Fruit fly (Drosophila melanogaster) whole organism, adult: ENCODE measurements around the gene ara.

ENCODE experiments used
- CG11617 ChIP-seq: fragments of 200-800 bp; sonication (Bioruptor generic); optimal IDR thresholded peaks from 2 replicates; lab custom pipeline; 2017; ENCODE audit warnings: mild to moderate bottlenecking, missing biosample characterization, missing genetic modification reagents, missing genetic modification characterization
- CG12768 ChIP-seq: fragments of 200-800 bp; sonication (Bioruptor generic); optimal IDR thresholded peaks from 2 replicates; lab custom pipeline; 2017; ENCODE audit warnings: missing biosample characterization, missing genetic modification characterization, mild to moderate bottlenecking, moderate library complexity, missing genetic modification reagents
- CG14711 ChIP-seq: fragments of 200-800 bp; sonication (Bioruptor generic); optimal IDR thresholded peaks from 2 replicates; lab custom pipeline; 2018; ENCODE audit warnings: missing biosample characterization, mild to moderate bottlenecking, missing genetic modification characterization, moderate library complexity
- CG1620 ChIP-seq: fragments of 200-800 bp; sonication (Bioruptor generic); optimal IDR thresholded peaks from 2 replicates; lab custom pipeline; 2016; ENCODE audit warnings: missing biosample characterization, missing genetic modification characterization
- CG33017 ChIP-seq: fragments of 200-800 bp; sonication (Bioruptor generic); optimal IDR thresholded peaks from 2 replicates; lab custom pipeline; 2018; ENCODE audit warnings: missing biosample characterization, mild to moderate bottlenecking, missing genetic modification characterization, moderate library complexity
- CG5204 ChIP-seq: fragments of 200-800 bp; sonication (Bioruptor generic); optimal IDR thresholded peaks from 2 replicates; lab custom pipeline; 2016; ENCODE audit warnings: missing biosample characterization, missing genetic modification characterization
- CG7045 ChIP-seq: fragments of 200-800 bp; sonication (Bioruptor generic); optimal IDR thresholded peaks from 2 replicates; lab custom pipeline; 2017; ENCODE audit warnings: missing biosample characterization, mild to moderate bottlenecking, missing genetic modification characterization
- CG7101 ChIP-seq: fragments of 200-800 bp; sonication (Bioruptor generic); optimal IDR thresholded peaks from 2 replicates; lab custom pipeline; 2018; ENCODE audit warnings: missing biosample characterization, mild to moderate bottlenecking, missing genetic modification characterization, moderate library complexity
- Clk ChIP-seq: fragments of 200-800 bp; sonication (Bioruptor generic); optimal IDR thresholded peaks from 2 replicates; lab custom pipeline; 2017; ENCODE audit warnings: missing biosample characterization, missing genetic modification characterization
- Crg-1 ChIP-seq: fragments of 200-800 bp; sonication (Bioruptor generic); optimal IDR thresholded peaks from 2 replicates; lab custom pipeline; 2016; ENCODE audit warnings: missing biosample characterization, missing genetic modification characterization
- Hr96 ChIP-seq: fragments of 200-800 bp; sonication (Bioruptor generic); optimal IDR thresholded peaks from 2 replicates; lab custom pipeline; 2016; ENCODE audit warnings: missing biosample characterization, missing genetic modification characterization
- Mnt ChIP-seq: fragments of 200-800 bp; sonication (Bioruptor generic); optimal IDR thresholded peaks from 2 replicates; lab custom pipeline; 2016; ENCODE audit warnings: missing biosample characterization, mild to moderate bottlenecking, missing genetic modification characterization
- bab1 ChIP-seq: fragments of 200-800 bp; sonication (Bioruptor generic); optimal IDR thresholded peaks from 3 replicates; lab custom pipeline; 2019; ENCODE audit warnings: missing biosample characterization, mild to moderate bottlenecking, missing genetic modification characterization, moderate library complexity
- cic ChIP-seq: fragments of 200-800 bp; sonication (Bioruptor generic); optimal IDR thresholded peaks from 2 replicates; lab custom pipeline; 2017; ENCODE audit warnings: missing biosample characterization, mild to moderate bottlenecking, missing genetic modification characterization, moderate library complexity
- cnc ChIP-seq, 2 experiments: fragments of >200 bp; optimal IDR thresholded peaks; 2 replicates each; lab custom pipeline; 2017
- kay ChIP-seq: fragments of 200-800 bp; sonication (Bioruptor generic); peaks from one replicate; lab custom pipeline; 2016; ENCODE audit warnings: missing biosample characterization, missing genetic modification characterization, borderline replicate concordance
- ovo ChIP-seq: fragments of 200-800 bp; sonication (Bioruptor generic); optimal IDR thresholded peaks from 2 replicates; lab custom pipeline; 2016; ENCODE audit warnings: missing biosample characterization, missing genetic modification characterization
- pad ChIP-seq: fragments of 200-800 bp; sonication (Bioruptor generic); optimal IDR thresholded peaks from 3 replicates; lab custom pipeline; 2017; ENCODE audit warnings: missing biosample characterization, missing genetic modification characterization, mild to moderate bottlenecking, moderate library complexity, missing genetic modification reagents
- tj ChIP-seq: fragments of 200-800 bp; sonication (Bioruptor generic); optimal IDR thresholded peaks from 3 replicates; lab custom pipeline; 2017; ENCODE audit warnings: missing biosample characterization, mild to moderate bottlenecking, missing genetic modification characterization, moderate library complexity
- toe ChIP-seq: fragments of 200-800 bp; sonication (Bioruptor generic); optimal IDR thresholded peaks from 2 replicates; lab custom pipeline; 2016; ENCODE audit warnings: missing biosample characterization, missing genetic modification characterization

The ara gene

dm6 chr3L:12572366-12572765 lies 8.1 kb upstream of the ara start, which contains the start of gene sowah:
Gene sowah, minus strand, starts transcription at chr3L:12572542.
- TF ChIP-seq tj (GFP tag; lab: Kevin White, UChicago) (no peak), Mnt (GFP tag; lab: Kevin White, UChicago) (no peak), cic (GFP tag; lab: Kevin White, UChicago) (no peak), CG33017 (tag; lab: Kevin White, UChicago) (no peak), cnc (optimal IDR thresholded peaks at IDR 0.05; lab: Kevin White, UChicago) (no peak), CG11617 (GFP tag; lab: Kevin White, UChicago) (no peak), CG7045 (GFP tag; lab: Kevin White, UChicago) (no peak), CG7101 (no peak), kay (peak; percentile 94), Hr96 (GFP tag; lab: Kevin White, UChicago) (peak; percentile 10), CG12768 (no peak), toe (GFP tag; lab: Kevin White, UChicago) (peak; percentile 40), pad (GFP tag; lab: Kevin White, UChicago) (no peak), ovo (GFP tag; lab: Kevin White, UChicago) (no peak), CG5204 (no peak), CG14711 (tag; lab: Kevin White, UChicago) (no peak), bab1 (GFP tag; lab: Kevin White, UChicago) (peak; percentile 28), CG1620 (GFP tag; lab: Kevin White, UChicago) (peak; percentile 3), Clk (GFP tag; lab: Kevin White, UChicago) (no peak), Crg-1 (GFP tag; lab: Kevin White, UChicago) (no peak)

DNA sequence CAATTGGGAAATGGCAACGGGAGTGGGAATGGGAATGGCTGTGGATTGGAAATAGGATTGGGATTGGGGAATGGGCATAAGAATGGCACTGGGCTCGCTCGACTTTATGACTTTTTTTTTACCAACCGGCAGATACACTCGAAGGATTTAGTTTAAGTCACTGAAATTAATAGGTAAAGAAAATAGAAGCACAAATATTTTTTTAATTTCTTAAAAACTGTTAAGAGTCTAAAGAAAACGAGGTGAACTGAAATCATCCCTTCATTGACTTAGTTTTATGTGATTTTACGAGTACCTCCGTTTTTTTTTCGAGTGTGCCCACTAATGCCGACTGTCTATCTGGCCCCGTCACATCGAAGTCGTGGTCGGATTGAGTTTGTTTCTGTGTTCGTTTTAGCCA lies 5.6 kb upstream of the ara start:
- TF ChIP-seq cnc (optimal IDR thresholded peaks at IDR 0.05; lab: Kevin White, UChicago) = no peak
- no peak for TF ChIP-seq ovo (GFP tag; lab: Kevin White, UChicago)
- no peak for TF ChIP-seq CG7045 (GFP tag; lab: Kevin White, UChicago)
- TF ChIP-seq Mnt (GFP tag; lab: Kevin White, UChicago) = no peak
- TF ChIP-seq tj (GFP tag; lab: Kevin White, UChicago) = no peak
- no peak for TF ChIP-seq CG5204
- no peak for TF ChIP-seq CG7101
- no peak for TF ChIP-seq Hr96 (GFP tag; lab: Kevin White, UChicago)
- no peak for TF ChIP-seq Crg-1 (GFP tag; lab: Kevin White, UChicago)
- TF ChIP-seq Clk (GFP tag; lab: Kevin White, UChicago) = no peak

dm6 chr3L:12584977-12585376 lies 4.5 kb downstream of the ara start:
- no peak for TF ChIP-seq CG7101
- no peak for TF ChIP-seq CG33017 (tag; lab: Kevin White, UChicago)
- TF ChIP-seq pad (GFP tag; lab: Kevin White, UChicago) = no peak
- TF ChIP-seq Clk (GFP tag; lab: Kevin White, UChicago) = no peak
- no peak for TF ChIP-seq bab1 (GFP tag; lab: Kevin White, UChicago)
- no peak for TF ChIP-seq CG14711 (tag; lab: Kevin White, UChicago)
- no peak for TF ChIP-seq ovo (GFP tag; lab: Kevin White, UChicago)
- no peak for TF ChIP-seq CG5204

DNA sequence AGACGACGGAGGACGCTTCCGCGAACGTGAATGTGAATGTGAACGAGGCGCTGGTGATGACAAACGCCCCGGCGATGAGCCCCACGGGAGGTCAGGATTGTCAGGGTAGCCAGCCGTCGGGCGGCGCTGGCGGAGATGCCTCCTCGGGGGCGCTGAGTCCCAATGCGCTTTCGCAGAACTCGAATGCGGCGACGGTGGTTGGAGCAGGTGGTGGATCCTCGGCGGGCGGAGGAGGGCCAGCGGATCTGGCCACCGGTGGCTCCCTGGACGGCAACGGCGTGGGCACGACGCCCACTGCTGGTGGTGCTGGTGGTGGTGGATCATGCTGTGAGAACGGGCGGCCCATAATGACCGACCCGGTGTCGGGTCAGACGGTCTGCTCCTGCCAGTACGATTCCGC lies 5.3 kb downstream of the ara start:
- TF ChIP-seq Mnt (GFP tag; lab: Kevin White, UChicago) = no peak
- TF ChIP-seq cic (GFP tag; lab: Kevin White, UChicago) = no peak
- TF ChIP-seq CG11617 (GFP tag; lab: Kevin White, UChicago) = no peak
- TF ChIP-seq CG1620 (GFP tag; lab: Kevin White, UChicago) = no peak
- no peak for TF ChIP-seq CG7045 (GFP tag; lab: Kevin White, UChicago)
- TF ChIP-seq CG33017 (tag; lab: Kevin White, UChicago) = no peak
- TF ChIP-seq tj (GFP tag; lab: Kevin White, UChicago) = no peak
- TF ChIP-seq bab1 (GFP tag; lab: Kevin White, UChicago) = no peak
- TF ChIP-seq ovo (GFP tag; lab: Kevin White, UChicago) = no peak
- no peak for TF ChIP-seq pad (GFP tag; lab: Kevin White, UChicago)
- no peak for TF ChIP-seq CG12768

DNA sequence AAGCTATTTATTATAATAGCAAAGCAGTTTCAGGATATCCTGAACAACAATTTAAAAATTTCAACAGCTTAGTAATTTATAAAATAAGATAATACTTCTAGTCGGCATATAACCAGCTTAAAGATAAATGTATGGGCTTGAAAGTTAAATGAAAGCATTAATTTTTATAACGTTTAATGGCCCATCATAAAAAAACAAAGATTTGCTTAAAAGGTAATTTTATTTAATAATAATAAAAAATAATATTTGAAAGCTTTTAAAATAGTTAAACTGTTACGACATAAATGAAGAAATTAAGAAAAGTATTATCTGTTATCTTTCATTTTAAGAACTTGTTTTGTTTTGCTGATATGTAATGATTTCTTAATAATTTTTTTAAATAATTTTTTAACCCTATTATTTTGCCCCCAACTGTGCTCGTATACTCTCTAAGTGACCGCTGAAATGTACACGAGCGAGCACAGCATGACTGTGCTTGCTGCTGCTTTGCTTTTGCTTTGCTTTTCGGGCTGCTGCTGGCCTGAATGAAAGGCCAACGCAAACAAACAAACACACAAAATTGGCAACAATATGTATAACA lies 6.8 kb downstream of the ara start:
- no peak for TF ChIP-seq CG1620 (GFP tag; lab: Kevin White, UChicago)
- no peak for TF ChIP-seq tj (GFP tag; lab: Kevin White, UChicago)
- no peak for TF ChIP-seq Hr96 (GFP tag; lab: Kevin White, UChicago)
- no peak for TF ChIP-seq CG11617 (GFP tag; lab: Kevin White, UChicago)
- TF ChIP-seq bab1 (GFP tag; lab: Kevin White, UChicago) = no peak
- no peak for TF ChIP-seq kay
- no peak for TF ChIP-seq toe (GFP tag; lab: Kevin White, UChicago)
- no peak for TF ChIP-seq CG33017 (tag; lab: Kevin White, UChicago)

- TF ChIP-seq CG5204 (no peak), Mnt (GFP tag; lab: Kevin White, UChicago) (no peak), ovo (GFP tag; lab: Kevin White, UChicago) (no peak), bab1 (GFP tag; lab: Kevin White, UChicago) (no peak), toe (GFP tag; lab: Kevin White, UChicago) (no peak), Clk (GFP tag; lab: Kevin White, UChicago) (no peak), cic (GFP tag; lab: Kevin White, UChicago) (no peak), pad (GFP tag; lab: Kevin White, UChicago) (no peak), CG14711 (tag; lab: Kevin White, UChicago) (no peak)
These were observed 7.8 kb downstream of the ara start for dm6 chr3L:12588237-12588636.
